Worm (Caenorhabditis elegans) whole organism, young adult: ENCODE measurements around the gene ugt-48.
A peak's percentile ranks its signal among the peaks of the same experiment; 100 is the strongest.

Experiments used
- B0019.2 ChIP-seq: fragments of 200-800 bp; sonication (Bioruptor generic); conservative IDR thresholded peaks from 2 replicates; pipeline ENCODE4 v1.3.6; 2022; ENCODE audit warnings: missing genetic modification reagents, missing genetic modification characterization, missing compliant biosample characterization
- C06A6.2 ChIP-seq: fragments of 200-800 bp; sonication (Bioruptor generic); conservative IDR thresholded peaks from 2 replicates; pipeline ENCODE4 v1.3.6; 2022; ENCODE audit warnings: missing genetic modification characterization, missing compliant biosample characterization
- C17E4.6 ChIP-seq: fragments of 200-800 bp; sonication (Bioruptor generic); IDR thresholded peaks from 2 replicates; pipeline ENCODE4 v1.3.6; 2022; ENCODE audit warnings: missing genetic modification reagents, missing genetic modification characterization, missing compliant biosample characterization
- F23B12.7 ChIP-seq: sonication (generic microtip); optimal IDR thresholded peaks from 2 replicates; lab custom pipeline; 2017; ENCODE audit warnings: missing genetic modification characterization, mild to moderate bottlenecking, missing compliant biosample characterization, antibody characterized with exemption, moderate library complexity; ENCODE audit not compliant: insufficient read depth
- F33H1.4 ChIP-seq: fragments of 200-800 bp; sonication (Bioruptor generic); IDR thresholded peaks from 2 replicates; pipeline ENCODE4 v1.3.6; 2022; ENCODE audit warnings: missing genetic modification reagents, missing genetic modification characterization, missing compliant biosample characterization
- F39B2.1 ChIP-seq: fragments of 200-800 bp; sonication (Bioruptor generic); IDR thresholded peaks from 2 replicates; pipeline ENCODE4 v1.3.6; 2022; ENCODE audit warnings: missing genetic modification reagents, missing genetic modification characterization, missing compliant biosample characterization
- F55B11.4 ChIP-seq: sonication (generic microtip); optimal IDR thresholded peaks from 2 replicates; lab custom pipeline; 2016; ENCODE audit warnings: missing compliant biosample characterization, missing genetic modification characterization, borderline replicate concordance; ENCODE audit not compliant: insufficient read depth
- K11D2.4 ChIP-seq: fragments of 200-800 bp; sonication (Bioruptor generic); IDR thresholded peaks from 2 replicates; pipeline ENCODE4 v1.3.6; 2022; ENCODE audit warnings: missing genetic modification reagents, missing genetic modification characterization, missing compliant biosample characterization
- K12H6.12 ChIP-seq: fragments of 200-800 bp; sonication (Bioruptor generic); optimal IDR thresholded peaks from 2 replicates; lab custom pipeline; 2018; ENCODE audit warnings: mild to moderate bottlenecking, missing genetic modification characterization, missing compliant biosample characterization
- Y53F4B.3 ChIP-seq: fragments of 200-800 bp; sonication (Bioruptor generic); IDR thresholded peaks from 2 replicates; pipeline ENCODE4 v1.3.6; 2022; ENCODE audit warnings: missing genetic modification reagents, missing genetic modification characterization, missing compliant biosample characterization
- Y56A3A.18 ChIP-seq: fragments of 200-800 bp; sonication (Bioruptor generic); IDR thresholded peaks from 2 replicates; pipeline ENCODE4 v1.3.6; 2022; ENCODE audit warnings: missing genetic modification reagents, missing genetic modification characterization, missing compliant biosample characterization
- akir-1 ChIP-seq: fragments of 200-800 bp; sonication (Bioruptor generic); optimal IDR thresholded peaks from 2 replicates; lab custom pipeline; 2018; ENCODE audit warnings: mild to moderate bottlenecking, missing genetic modification characterization, moderate library complexity, missing compliant biosample characterization
- ama-1 ChIP-seq, 3 experiments: fragments of 150-350 bp in 1 of 3; sonication (generic microtip) in 2 of 3; optimal IDR thresholded peaks; 2 replicates each; lab custom pipeline; 2014 to 2018; ENCODE audit warnings: missing biosample characterization in 2 of 3, missing genetic modification characterization in 2 of 3, missing genetic modification reagents in 2 of 3
- aptf-2 ChIP-seq: fragments of 200-800 bp; sonication (Bioruptor generic); conservative IDR thresholded peaks from 2 replicates; pipeline ENCODE4 v1.3.6; 2022; ENCODE audit warnings: missing genetic modification reagents, missing genetic modification characterization, missing compliant biosample characterization
- athp-1 ChIP-seq: sonication (generic microtip); optimal IDR thresholded peaks from 2 replicates; lab custom pipeline; 2017; ENCODE audit warnings: mild to moderate bottlenecking, missing genetic modification characterization, missing compliant biosample characterization
- attf-6 ChIP-seq: fragments of 200-800 bp; sonication (Bioruptor generic); IDR thresholded peaks from 2 replicates; pipeline ENCODE4 v1.3.6; 2022; ENCODE audit warnings: missing genetic modification reagents, missing genetic modification characterization, missing compliant biosample characterization
- bed-1 ChIP-seq: fragments of 200-800 bp; sonication (Bioruptor generic); IDR thresholded peaks from 2 replicates; pipeline ENCODE4 v1.3.6; 2022; ENCODE audit warnings: missing genetic modification reagents, missing genetic modification characterization, missing compliant biosample characterization
- bed-2 ChIP-seq: fragments of 200-800 bp; sonication (Bioruptor generic); IDR thresholded peaks from 2 replicates; pipeline ENCODE4 v1.3.6; 2022; ENCODE audit warnings: missing genetic modification reagents, missing genetic modification characterization, missing compliant biosample characterization
- ceh-100 ChIP-seq: fragments of 200-800 bp; sonication (Bioruptor generic); IDR thresholded peaks from 2 replicates; pipeline ENCODE4 v1.3.6; 2022; ENCODE audit warnings: missing genetic modification reagents, missing genetic modification characterization, missing compliant biosample characterization
- ceh-79 ChIP-seq: sonication (generic microtip); optimal IDR thresholded peaks from 2 replicates; lab custom pipeline; 2017; ENCODE audit warnings: mild to moderate bottlenecking, missing genetic modification characterization, missing compliant biosample characterization
- chd-7 ChIP-seq: sonication (generic microtip); optimal IDR thresholded peaks from 2 replicates; lab custom pipeline; 2016; ENCODE audit warnings: mild to moderate bottlenecking, missing genetic modification characterization, moderate library complexity, missing compliant biosample characterization
- die-1 ChIP-seq: sonication (generic microtip); optimal IDR thresholded peaks from 2 replicates; lab custom pipeline; 2016; ENCODE audit warnings: missing genotype, mild to moderate bottlenecking, missing genetic modification characterization, missing compliant biosample characterization
- ets-4 ChIP-seq: fragments of 200-800 bp; sonication (Bioruptor generic); optimal IDR thresholded peaks from 2 replicates; lab custom pipeline; 2018; ENCODE audit warnings: mild to moderate bottlenecking, missing genetic modification characterization, missing compliant biosample characterization
- gei-17 ChIP-seq: fragments of 200-800 bp; sonication (Bioruptor generic); optimal IDR thresholded peaks from 2 replicates; lab custom pipeline; 2018; ENCODE audit warnings: mild to moderate bottlenecking, missing genetic modification characterization, missing compliant biosample characterization
- hlh-12 ChIP-seq: sonication (generic microtip); optimal IDR thresholded peaks from 2 replicates; lab custom pipeline; 2016; ENCODE audit warnings: missing genetic modification characterization, missing compliant biosample characterization
- hlh-26 ChIP-seq: fragments of 200-800 bp; sonication (Bioruptor generic); conservative IDR thresholded peaks from 2 replicates; pipeline ENCODE4 v1.3.6; 2022; ENCODE audit warnings: missing genetic modification reagents, missing genetic modification characterization, missing compliant biosample characterization
- hmg-1.2 ChIP-seq: fragments of 200-800 bp; sonication (Bioruptor generic); IDR thresholded peaks from 2 replicates; pipeline ENCODE4 v1.3.6; 2022; ENCODE audit warnings: missing genetic modification reagents, missing genetic modification characterization, missing compliant biosample characterization
- hrde-1 ChIP-seq: sonication (generic microtip); optimal IDR thresholded peaks from 2 replicates; lab custom pipeline; 2016; ENCODE audit warnings: missing genetic modification characterization, mild to moderate bottlenecking, missing compliant biosample characterization, moderate library complexity, missing genotype, missing genetic modification reagents, borderline replicate concordance
- let-607 ChIP-seq, 2 experiments: fragments of 200-800 bp in 1 of 2; sonication (Bioruptor generic) in 1 of 2; sonication (generic microtip) in 1 of 2; optimal IDR thresholded peaks; 2 replicates each; lab custom pipeline; 2016 to 2018; ENCODE audit warnings: mild to moderate bottlenecking in 2 of 2, missing compliant biosample characterization in 2 of 2, missing genetic modification characterization in 2 of 2, moderate library complexity in 2 of 2, missing genotype in 1 of 2
- lin-26 ChIP-seq: fragments of 200-800 bp; sonication (Bioruptor generic); IDR thresholded peaks from 2 replicates; pipeline ENCODE4 v1.3.6; 2022; ENCODE audit warnings: missing genetic modification reagents, missing genetic modification characterization, missing compliant biosample characterization
- lin-35 ChIP-seq, 3 experiments: fragments of 150-350 bp in 2 of 3; sonication (generic microtip) in 1 of 3; optimal IDR thresholded peaks; 2 replicates each; lab custom pipeline; 2014 to 2018; ENCODE audit warnings: missing biosample characterization in 3 of 3, missing genetic modification characterization in 3 of 3, missing genetic modification reagents in 3 of 3
- lin-54 ChIP-seq: fragments of 200-800 bp; sonication (Bioruptor generic); optimal IDR thresholded peaks from 2 replicates; lab custom pipeline; 2018; ENCODE audit warnings: mild to moderate bottlenecking, missing genetic modification characterization, missing compliant biosample characterization
- mxl-1 ChIP-seq: sonication (generic microtip); optimal IDR thresholded peaks from 2 replicates; lab custom pipeline; 2016; ENCODE audit warnings: missing genetic modification characterization, missing compliant biosample characterization
- nfyb-1 ChIP-seq: fragments of 200-800 bp; sonication (Bioruptor generic); IDR thresholded peaks from 2 replicates; pipeline ENCODE4 v1.3.6; 2022; ENCODE audit warnings: missing genetic modification reagents, missing genetic modification characterization, missing compliant biosample characterization
- nhr-120 ChIP-seq: fragments of 200-800 bp; sonication (Bioruptor generic); IDR thresholded peaks from 2 replicates; pipeline ENCODE4 v1.3.6; 2022; ENCODE audit warnings: missing genetic modification characterization, missing compliant biosample characterization
- nhr-179 ChIP-seq: sonication (generic microtip); optimal IDR thresholded peaks from 2 replicates; lab custom pipeline; 2016; ENCODE audit warnings: mild to moderate bottlenecking, missing genetic modification characterization, missing compliant biosample characterization
- nhr-90 ChIP-seq: sonication (generic microtip); optimal IDR thresholded peaks from 2 replicates; lab custom pipeline; 2016; ENCODE audit warnings: missing genotype, mild to moderate bottlenecking, missing genetic modification characterization, missing compliant biosample characterization
- pbrm-1 ChIP-seq: fragments of 200-800 bp; sonication (Bioruptor generic); IDR thresholded peaks from 2 replicates; pipeline ENCODE4 v1.3.6; 2022; ENCODE audit warnings: missing genetic modification reagents, missing genetic modification characterization, missing compliant biosample characterization
- pha-4 ChIP-seq: fragments of 150-350 bp; sonication (generic microtip); optimal IDR thresholded peaks from 2 replicates; lab custom pipeline; 2014; ENCODE audit warnings: missing biosample characterization, missing genetic modification reagents, missing genetic modification characterization
- rec-8 ChIP-seq, 2 experiments: sonication (generic microtip); optimal IDR thresholded peaks; 2 replicates each; lab custom pipeline; 2016; ENCODE audit warnings: mild to moderate bottlenecking in 2 of 2, missing genetic modification characterization in 2 of 2, missing genetic modification reagents in 2 of 2, missing genotype in 2 of 2, missing biosample characterization in 1 of 2, missing compliant biosample characterization in 1 of 2, moderate library complexity in 1 of 2
- sea-2 ChIP-seq: fragments of 200-800 bp; sonication (Bioruptor generic); IDR thresholded peaks from 2 replicates; pipeline ENCODE4 v1.3.6; 2022; ENCODE audit warnings: missing genetic modification characterization, missing compliant biosample characterization
- snpc-3.4 ChIP-seq: sonication (generic microtip); optimal IDR thresholded peaks from 2 replicates; lab custom pipeline; 2017; ENCODE audit warnings: missing genetic modification characterization, mild to moderate bottlenecking, missing compliant biosample characterization, antibody characterized with exemption, moderate library complexity, missing genotype, missing genetic modification reagents
- tbp1 ChIP-seq: fragments of 200-800 bp; sonication (Bioruptor generic); optimal IDR thresholded peaks from 2 replicates; lab custom pipeline; 2018; ENCODE audit warnings: mild to moderate bottlenecking, missing genetic modification characterization, missing compliant biosample characterization
- xnd-1 ChIP-seq: sonication (generic microtip); optimal IDR thresholded peaks from 2 replicates; lab custom pipeline; 2016; ENCODE audit warnings: missing genotype, missing genetic modification reagents, missing genetic modification characterization, missing compliant biosample characterization
- zfh-2 ChIP-seq: fragments of 200-800 bp; sonication (Bioruptor generic); conservative IDR thresholded peaks from 2 replicates; pipeline ENCODE4 v1.3.6; 2022; ENCODE audit warnings: missing genetic modification reagents, missing genetic modification characterization, missing compliant biosample characterization
- ztf-25 ChIP-seq: fragments of 200-800 bp; sonication (Bioruptor generic); IDR thresholded peaks from 2 replicates; pipeline ENCODE4 v1.3.6; 2022; ENCODE audit warnings: missing genetic modification reagents, missing genetic modification characterization, missing compliant biosample characterization
- ztf-6 ChIP-seq: fragments of 200-800 bp; sonication (Bioruptor generic); IDR thresholded peaks from 2 replicates; pipeline ENCODE4 v1.3.6; 2022; ENCODE audit warnings: missing genetic modification reagents, missing genetic modification characterization, missing compliant biosample characterization

ugt-48 gene

ce11 chrV:5591887-5592286, 44.0 kb upstream of the ugt-48 start (continued):
- TF ChIP-seq lin-26 (GFP tag; lab: Robert Waterston, UW) (peak; percentile 97), C06A6.2 (GFP tag; lab: Robert Waterston, UW) (no peak), nhr-179 (tag; lab: Kevin White, UChicago) (no peak), Y56A3A.18 (GFP tag; lab: Robert Waterston, UW) (no peak), nhr-120 (GFP tag; lab: Robert Waterston, UW) (0 out of 2 replicates have a peak, but pooled peaks have one; percentile 54), tbp1 (GFP tag; lab: Kevin White, UChicago) (peak; percentile 88), bed-1 (GFP tag; lab: Robert Waterston, UW) (no peak), hlh-12 (tag; lab: Kevin White, UChicago) (no peak), sea-2 (GFP tag; lab: Robert Waterston, UW) (no peak), nhr-90 (tag; lab: Kevin White, UChicago) (peak; percentile 60), K11D2.4 (GFP tag; lab: Robert Waterston, UW) (no peak), bed-2 (GFP tag; lab: Robert Waterston, UW) (no peak), rec-8 (tag; optimal IDR thresholded peaks at IDR 0.05; lab: Kevin White, UChicago) (peak in 1 of 2 experiments; percentile 48), mxl-1 (tag; lab: Kevin White, UChicago) (peak; percentile 75), lin-35 (GFP tag; optimal IDR thresholded peaks at IDR 0.05; lab: Kevin White, UChicago) (no peak), ama-1 (optimal IDR thresholded peaks at IDR 0.05; lab: Kevin White, UChicago) (no peak), ama-1 (GFP tag; optimal IDR thresholded peaks at IDR 0.05; lab: Kevin White, UChicago) (peak in 1 of 2 experiments; percentile 86), F33H1.4 (GFP tag; lab: Robert Waterston, UW) (peak; percentile 9; the same call in 1 of the 2 replicates), pha-4 (no peak), chd-7 (peak; percentile 61), lin-54 (GFP tag; lab: Kevin White, UChicago) (peak; percentile 56), K12H6.12 (no peak), hlh-26 (GFP tag; lab: Robert Waterston, UW) (no peak), ceh-79 (peak; percentile 16), xnd-1 (tag; lab: Kevin White, UChicago) (peak; percentile 38), ceh-100 (peak; percentile 50; the same call in 1 of the 2 replicates), F23B12.7 (tag; lab: Kevin White, UChicago) (no peak), pbrm-1 (GFP tag; lab: Robert Waterston, UW) (peak; percentile 68), ets-4 (GFP tag; lab: Kevin White, UChicago) (no peak), aptf-2 (GFP tag; lab: Robert Waterston, UW) (0 out of 2 replicates have a peak, but pooled peaks have one; percentile 10), let-607 (tag; optimal IDR thresholded peaks at IDR 0.05; lab: Kevin White, UChicago) (peak in 1 of 2 experiments; percentile 24), C17E4.6 (peak; percentile 71), gei-17 (GFP tag; lab: Kevin White, UChicago) (no peak)

DNA sequence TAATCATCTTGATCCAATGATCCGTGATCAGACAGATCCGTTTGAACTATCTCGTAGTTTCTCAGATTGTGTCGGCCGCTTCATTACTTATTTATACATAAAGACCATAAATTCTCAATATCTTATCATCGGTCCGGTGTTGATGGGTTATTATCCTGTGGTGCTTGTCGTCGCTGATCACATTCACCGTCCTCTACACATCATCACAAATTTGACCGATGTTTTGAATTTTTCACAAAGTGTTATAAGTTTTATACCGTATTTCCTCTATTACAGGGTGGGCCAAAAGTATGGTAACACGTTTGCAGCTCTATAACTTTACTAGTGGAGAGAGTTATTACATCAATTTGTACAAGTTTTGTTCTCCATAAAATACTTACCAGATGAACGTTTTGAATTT, 40.1 kb upstream of the ugt-48 start:
- 0 out of 2 replicates have a peak, but pooled peaks have one; percentile 51 for TF ChIP-seq attf-6 (GFP tag; lab: Robert Waterston, UW)
- TF ChIP-seq F55B11.4 (tag; lab: Kevin White, UChicago) = no peak
- TF ChIP-seq nfyb-1 (GFP tag; lab: Robert Waterston, UW) = no peak
- no peak for TF ChIP-seq F39B2.1 (GFP tag; lab: Robert Waterston, UW)
- TF ChIP-seq ztf-6 = no peak
- peak; percentile 76; the same call in 1 of the 2 replicates for TF ChIP-seq lin-26 (GFP tag; lab: Robert Waterston, UW)
- 0 out of 2 replicates have a peak, but pooled peaks have one; percentile 62 for TF ChIP-seq ztf-25 (GFP tag; lab: Robert Waterston, UW)
- no peak for TF ChIP-seq snpc-3.4 (tag; lab: Kevin White, UChicago)
- no peak for TF ChIP-seq Y53F4B.3
- peak; percentile 68 for TF ChIP-seq die-1 (tag; lab: Kevin White, UChicago)
- TF ChIP-seq ceh-100 = no peak
- no peak for TF ChIP-seq chd-7
- TF ChIP-seq nhr-179 (tag; lab: Kevin White, UChicago) = no peak
- no peak for TF ChIP-seq zfh-2 (GFP tag; lab: Robert Waterston, UW)
- TF ChIP-seq B0019.2 = no peak
- peak; percentile 39 for TF ChIP-seq hmg-1.2 (GFP tag; lab: Robert Waterston, UW)
- TF ChIP-seq lin-35 (GFP tag; optimal IDR thresholded peaks at IDR 0.05; lab: Kevin White, UChicago) = no peak
- TF ChIP-seq athp-1 (tag; lab: Kevin White, UChicago) = peak; percentile 59
- TF ChIP-seq hrde-1 (tag; lab: Kevin White, UChicago) = no peak
- TF ChIP-seq akir-1 (GFP tag; lab: Kevin White, UChicago) = no peak
